Worm (Caenorhabditis elegans) whole organism, L2 larva: Measurements from ENCODE around the gene K10D2.8.

ENCODE experiments used
- F13H6.1 ChIP-seq: sonication (generic microtip); optimal IDR thresholded peaks from 2 replicates; lab custom pipeline; 2016; ENCODE audit warnings: missing genetic modification characterization, missing compliant biosample characterization
- R02D3.7 ChIP-seq: fragments of 150-350 bp; optimal IDR thresholded peaks from 2 replicates; lab custom pipeline; 2014; ENCODE audit warnings: missing biosample characterization, missing genetic modification characterization
- ZK546.5 ChIP-seq: sonication (generic microtip); optimal IDR thresholded peaks from 2 replicates; lab custom pipeline; 2017; ENCODE audit warnings: missing biosample characterization, missing genetic modification characterization
- aly-2 ChIP-seq: fragments of 150-350 bp; optimal IDR thresholded peaks from 2 replicates; lab custom pipeline; 2014; ENCODE audit warnings: missing biosample characterization, missing genetic modification characterization
- ama-1 ChIP-seq: fragments of 150-350 bp; optimal IDR thresholded peaks from 2 replicates; lab custom pipeline; 2018; ENCODE audit warnings: inconsistent platforms
- blmp-1 ChIP-seq: sonication (generic microtip); optimal IDR thresholded peaks from 2 replicates; lab custom pipeline; 2017; ENCODE audit warnings: missing genetic modification characterization, mild to moderate bottlenecking, missing compliant biosample characterization, antibody characterized with exemption, moderate library complexity; ENCODE audit not compliant: insufficient read depth
- ceh-82 ChIP-seq: fragments of 150-350 bp; optimal IDR thresholded peaks from 2 replicates; lab custom pipeline; 2014; ENCODE audit warnings: missing biosample characterization, missing genetic modification characterization
- crh-2 ChIP-seq: sonication (generic microtip); optimal IDR thresholded peaks from 2 replicates; lab custom pipeline; 2017; ENCODE audit warnings: missing biosample characterization, missing genetic modification characterization
- dmd-4 ChIP-seq: sonication (generic microtip); optimal IDR thresholded peaks from 2 replicates; lab custom pipeline; 2017; ENCODE audit warnings: missing biosample characterization, missing genetic modification characterization
- egl-27 ChIP-seq: sonication (generic microtip); optimal IDR thresholded peaks from 3 replicates; lab custom pipeline; 2017; ENCODE audit warnings: missing biosample characterization, missing genetic modification reagents, missing genetic modification characterization
- elt-1 ChIP-seq: fragments of 150-350 bp; optimal IDR thresholded peaks from 2 replicates; lab custom pipeline; 2014; ENCODE audit warnings: missing biosample characterization, missing genetic modification characterization
- elt-3 ChIP-seq: sonication (generic microtip); optimal IDR thresholded peaks from 2 replicates; lab custom pipeline; 2017; ENCODE audit warnings: missing biosample characterization, missing genetic modification characterization
- gmeb-1 ChIP-seq: fragments of 150-350 bp; optimal IDR thresholded peaks from 2 replicates; lab custom pipeline; 2014; ENCODE audit warnings: missing biosample characterization, missing genetic modification characterization
- lin-11 ChIP-seq: fragments of 150-350 bp; sonication (generic microtip); optimal IDR thresholded peaks from 2 replicates; lab custom pipeline; 2014; ENCODE audit warnings: missing biosample characterization, missing genetic modification characterization, inconsistent platforms, mixed read lengths
- lin-13 ChIP-seq: fragments of 150-350 bp; optimal IDR thresholded peaks from 2 replicates; lab custom pipeline; 2014; ENCODE audit warnings: missing biosample characterization, missing genetic modification reagents, missing genetic modification characterization
- lsy-2 ChIP-seq, 2 experiments: fragments of 150-350 bp in 1 of 2; sonication (generic microtip) in 1 of 2; optimal IDR thresholded peaks; 2 replicates each; lab custom pipeline; 2014 to 2017; ENCODE audit warnings: missing biosample characterization in 2 of 2, missing genetic modification characterization in 2 of 2
- mab-5 ChIP-seq: fragments of 150-350 bp; optimal IDR thresholded peaks from 2 replicates; lab custom pipeline; 2014; ENCODE audit warnings: missing biosample characterization, missing genetic modification characterization
- nhr-11 ChIP-seq: fragments of 150-350 bp; optimal IDR thresholded peaks from 2 replicates; lab custom pipeline; 2014; ENCODE audit warnings: missing biosample characterization, missing genetic modification characterization
- nhr-12 ChIP-seq: fragments of 150-350 bp; optimal IDR thresholded peaks from 2 replicates; lab custom pipeline; 2014; ENCODE audit warnings: missing biosample characterization, missing genetic modification characterization
- nhr-129 ChIP-seq: fragments of 150-350 bp; optimal IDR thresholded peaks from 2 replicates; lab custom pipeline; 2014; ENCODE audit warnings: missing biosample characterization, missing genetic modification characterization
- nhr-21 ChIP-seq: fragments of 150-350 bp; optimal IDR thresholded peaks from 2 replicates; lab custom pipeline; 2014; ENCODE audit warnings: missing biosample characterization, missing genetic modification characterization
- nhr-23 ChIP-seq: fragments of 150-350 bp; optimal IDR thresholded peaks from 2 replicates; lab custom pipeline; 2014; ENCODE audit warnings: missing biosample characterization, missing genetic modification reagents, missing genetic modification characterization
- nhr-237 ChIP-seq: fragments of 150-350 bp; optimal IDR thresholded peaks from 2 replicates; lab custom pipeline; 2014; ENCODE audit warnings: missing biosample characterization, missing genetic modification characterization
- nhr-25 ChIP-seq: fragments of 150-350 bp; sonication (generic microtip); optimal IDR thresholded peaks from 3 replicates; lab custom pipeline; 2014; ENCODE audit warnings: missing biosample characterization, missing genetic modification characterization
- nhr-6 ChIP-seq: fragments of 150-350 bp; optimal IDR thresholded peaks from 2 replicates; lab custom pipeline; 2014; ENCODE audit warnings: missing biosample characterization, missing genetic modification characterization
- nhr-77 ChIP-seq: fragments of 150-350 bp; optimal IDR thresholded peaks from 2 replicates; lab custom pipeline; 2014; ENCODE audit warnings: missing biosample characterization, missing genetic modification characterization
- peb-1 ChIP-seq: fragments of 150-350 bp; optimal IDR thresholded peaks from 2 replicates; lab custom pipeline; 2014; ENCODE audit warnings: missing biosample characterization, missing genetic modification characterization
- sem-4 ChIP-seq: fragments of 150-350 bp; optimal IDR thresholded peaks from 2 replicates; lab custom pipeline; 2014; ENCODE audit warnings: missing biosample characterization, missing genetic modification reagents, missing genetic modification characterization
- skn-1 ChIP-seq: sonication (generic microtip); optimal IDR thresholded peaks from 2 replicates; lab custom pipeline; 2017; ENCODE audit warnings: missing biosample characterization, missing genetic modification characterization
- sma-3 ChIP-seq: sonication (generic microtip); optimal IDR thresholded peaks from 2 replicates; lab custom pipeline; 2016; ENCODE audit warnings: missing genetic modification reagents, missing genetic modification characterization, missing compliant biosample characterization
- sma-9 ChIP-seq, 2 experiments: fragments of 150-350 bp in 1 of 2; sonication (generic microtip) in 1 of 2; optimal IDR thresholded peaks; 2 replicates each; lab custom pipeline; 2014 to 2016; ENCODE audit warnings: missing genetic modification characterization in 2 of 2, mild to moderate bottlenecking in 1 of 2, missing biosample characterization in 1 of 2, missing compliant biosample characterization in 1 of 2, missing genetic modification reagents in 1 of 2, moderate library complexity in 1 of 2
- snpc-4 ChIP-seq: fragments of 150-350 bp; optimal IDR thresholded peaks from 2 replicates; lab custom pipeline; 2014; ENCODE audit warnings: missing biosample characterization, missing genetic modification characterization
- unc-39 ChIP-seq: fragments of 150-350 bp; optimal IDR thresholded peaks from 2 replicates; lab custom pipeline; 2014; ENCODE audit warnings: missing biosample characterization, missing genetic modification characterization
- unc-55 ChIP-seq: fragments of 150-350 bp; sonication (generic microtip); optimal IDR thresholded peaks from 3 replicates; lab custom pipeline; 2014; ENCODE audit warnings: missing biosample characterization, missing genetic modification reagents, missing genetic modification characterization
- unc-62 ChIP-seq: fragments of 150-350 bp; optimal IDR thresholded peaks from 2 replicates; lab custom pipeline; 2014; ENCODE audit warnings: missing biosample characterization, missing genetic modification reagents, missing genetic modification characterization
- ztf-11 ChIP-seq: sonication (generic microtip); optimal IDR thresholded peaks from 2 replicates; lab custom pipeline; 2017; ENCODE audit warnings: missing biosample characterization, missing genetic modification characterization
- ztf-4 ChIP-seq: fragments of 150-350 bp; optimal IDR thresholded peaks from 2 replicates; lab custom pipeline; 2014; ENCODE audit warnings: missing biosample characterization, missing genetic modification characterization

K10D2.8 gene

DNA sequence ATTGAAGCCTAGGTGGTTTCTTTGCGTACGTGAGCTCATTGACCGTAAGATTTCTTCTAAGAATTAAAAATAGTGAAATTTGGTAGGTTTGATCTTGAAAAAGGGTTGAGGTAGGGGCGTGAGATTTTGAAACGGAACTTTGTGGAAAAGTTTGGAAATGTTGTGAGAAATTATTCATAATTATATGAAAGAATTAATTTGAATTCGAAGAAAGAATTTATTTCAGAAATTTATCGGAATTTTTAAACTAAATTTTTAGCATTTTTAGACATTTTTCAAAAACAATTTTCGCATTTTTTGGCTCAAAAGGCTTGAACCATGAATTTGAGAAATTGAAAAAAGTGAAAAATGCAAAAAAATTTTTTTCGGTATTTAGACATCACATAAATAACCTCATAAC, 25.6 kb downstream of the K10D2.8 start:
- TF ChIP-seq lin-13: no peak
- TF ChIP-seq nhr-12 (tag; lab: Kevin White, UChicago): no peak
- no peak for TF ChIP-seq gmeb-1 (tag; lab: Kevin White, UChicago)
- TF ChIP-seq ztf-4: no peak
- TF ChIP-seq aly-2: no peak
- TF ChIP-seq R02D3.7 (tag; lab: Kevin White, UChicago): no peak
- no peak for TF ChIP-seq elt-3 (tag; lab: Kevin White, UChicago)
- no peak for TF ChIP-seq peb-1
- TF ChIP-seq ama-1 (lab: Kevin White, UChicago): no peak
- TF ChIP-seq mab-5 (tag; lab: Kevin White, UChicago): no peak
- TF ChIP-seq unc-62 (GFP tag; lab: Kevin White, UChicago): no peak
- no peak for TF ChIP-seq sem-4 (tag; lab: Kevin White, UChicago)
- no peak for TF ChIP-seq sma-9 (GFP tag; optimal IDR thresholded peaks at IDR 0.05; lab: Kevin White, UChicago)
- no peak for TF ChIP-seq sma-9 (tag; optimal IDR thresholded peaks at IDR 0.05; lab: Kevin White, UChicago)
- no peak for TF ChIP-seq sma-3
- TF ChIP-seq ztf-11 (tag; lab: Kevin White, UChicago): no peak
- no peak for TF ChIP-seq nhr-237

DNA sequence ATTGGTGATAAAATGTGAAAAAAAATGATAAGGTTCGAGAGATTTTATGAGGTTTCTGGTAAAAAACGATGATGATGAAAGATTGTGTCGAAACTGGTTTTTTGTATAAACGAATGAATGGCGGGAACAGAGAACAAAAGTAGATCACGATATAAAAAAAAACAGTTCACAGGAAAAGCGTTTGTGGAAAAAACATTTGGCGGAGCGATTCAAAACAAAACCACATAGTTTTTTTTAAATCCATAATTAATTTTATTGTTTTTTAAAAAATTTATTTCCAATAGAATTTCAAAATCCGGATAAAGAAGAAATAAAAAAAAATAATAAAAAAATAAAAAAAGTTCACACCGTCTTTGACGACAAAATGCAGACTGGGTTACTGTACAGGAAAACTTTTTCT, 26.8 kb downstream of the K10D2.8 start, which contains the start of gene ZC155.4:
ZC155.4 (minus strand) TSS at position 101 of the 400 bp plus-strand sequence.
- TF ChIP-seq nhr-237 (no peak), lin-13 (no peak), nhr-23 (tag; lab: Kevin White, UChicago) (no peak), nhr-11 (tag; lab: Kevin White, UChicago) (no peak), ZK546.5 (no peak), nhr-6 (tag; lab: Kevin White, UChicago) (no peak), elt-1 (no peak), ztf-11 (tag; lab: Kevin White, UChicago) (no peak), nhr-25 (tag; lab: Kevin White, UChicago) (no peak), ama-1 (lab: Kevin White, UChicago) (no peak), unc-39 (no peak), ceh-82 (tag; lab: Kevin White, UChicago) (no peak), skn-1 (tag; lab: Kevin White, UChicago) (no peak), nhr-77 (tag; lab: Kevin White, UChicago) (no peak)

DNA sequence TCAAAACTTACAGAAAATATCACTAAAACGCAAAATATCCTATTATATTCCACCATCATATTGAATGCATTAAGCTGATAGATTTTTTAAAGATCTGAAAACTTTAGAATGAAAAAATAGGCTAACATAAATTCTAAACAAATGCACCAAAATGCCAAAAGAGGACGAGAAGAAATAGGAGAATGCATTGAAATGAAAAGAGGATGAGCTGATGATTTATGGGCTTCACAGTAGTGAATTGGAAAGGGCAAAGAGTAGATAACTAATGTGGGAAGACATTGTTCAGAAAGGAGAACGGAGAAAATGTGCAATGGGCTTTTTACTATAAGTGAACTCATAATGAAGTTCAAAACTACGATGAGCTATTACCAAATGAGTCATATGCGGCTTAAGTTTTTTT, 29.0 kb downstream of the K10D2.8 start, which contains the start of gene cutl-19:
cutl-19 (minus strand) TSS at position 101 of the 400 bp plus-strand sequence.
- TF ChIP-seq crh-2 (tag; lab: Kevin White, UChicago) (no peak), nhr-6 (tag; lab: Kevin White, UChicago) (no peak), snpc-4 (tag; lab: Kevin White, UChicago) (no peak), egl-27 (tag; lab: Kevin White, UChicago) (no peak), sma-9 (GFP tag; optimal IDR thresholded peaks at IDR 0.05; lab: Kevin White, UChicago) (no peak), sma-9 (tag; optimal IDR thresholded peaks at IDR 0.05; lab: Kevin White, UChicago) (no peak), nhr-237 (no peak), sma-3 (no peak), skn-1 (tag; lab: Kevin White, UChicago) (no peak), ZK546.5 (no peak), nhr-77 (tag; lab: Kevin White, UChicago) (no peak), ztf-11 (tag; lab: Kevin White, UChicago) (no peak), nhr-129 (tag; lab: Kevin White, UChicago) (no peak), nhr-12 (tag; lab: Kevin White, UChicago) (no peak), mab-5 (tag; lab: Kevin White, UChicago) (no peak)

DNA sequence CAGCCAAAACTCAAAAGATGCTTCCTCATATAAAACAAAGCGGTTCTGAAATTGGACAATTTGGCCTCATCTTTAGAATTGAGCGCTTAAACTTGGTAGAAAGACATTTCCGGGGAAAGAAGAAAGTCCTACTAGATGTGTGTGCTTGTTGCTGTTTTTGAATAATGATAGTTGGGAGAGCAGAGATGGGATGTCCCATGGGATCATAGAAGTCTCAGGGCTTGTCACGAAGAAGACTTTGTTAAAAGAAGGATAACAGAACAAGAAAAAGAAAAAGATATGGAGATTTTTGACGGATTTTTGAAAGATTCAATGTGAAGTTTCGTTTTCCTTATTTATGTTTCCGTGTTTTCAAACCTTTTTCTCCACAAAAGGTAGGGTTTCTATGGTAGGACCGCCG, 30.2 kb downstream of the K10D2.8 start, which contains the start of gene ZC155.2:
ZC155.2 (plus strand) TSS at position 301 of the 400 bp plus-strand sequence.
- TF ChIP-seq crh-2 (tag; lab: Kevin White, UChicago) (no peak), nhr-23 (tag; lab: Kevin White, UChicago) (no peak), mab-5 (tag; lab: Kevin White, UChicago) (peak; percentile 23), F13H6.1 (no peak), sma-9 (GFP tag; optimal IDR thresholded peaks at IDR 0.05; lab: Kevin White, UChicago) (no peak), sma-9 (tag; optimal IDR thresholded peaks at IDR 0.05; lab: Kevin White, UChicago) (no peak)
- TF ChIP-seq, all 48 proteins: peak for 1

DNA sequence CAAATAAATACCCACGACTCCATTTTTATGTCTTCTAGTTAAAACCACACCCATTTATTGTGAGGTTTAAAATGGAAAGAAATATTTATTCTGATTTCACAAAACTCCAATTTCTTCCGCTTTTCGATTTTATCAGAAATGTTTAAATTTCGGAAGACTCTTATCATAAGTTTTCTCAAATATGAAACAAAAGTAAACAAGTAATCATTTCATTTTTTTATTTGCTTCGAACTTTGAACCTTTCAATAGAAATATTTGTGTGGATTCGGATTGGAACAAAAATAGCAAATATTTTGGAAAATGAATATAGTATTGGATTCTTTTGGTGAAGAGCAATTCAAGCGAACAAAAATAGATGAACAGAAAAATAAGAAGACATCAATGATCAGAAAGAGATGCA, 33.3 kb downstream of the K10D2.8 start:
- TF ChIP-seq nhr-129 (tag; lab: Kevin White, UChicago) (no peak), R02D3.7 (tag; lab: Kevin White, UChicago) (no peak), sma-3 (no peak), crh-2 (tag; lab: Kevin White, UChicago) (no peak), egl-27 (tag; lab: Kevin White, UChicago) (no peak), blmp-1 (no peak), elt-1 (no peak), dmd-4 (tag; lab: Kevin White, UChicago) (no peak), ztf-11 (tag; lab: Kevin White, UChicago) (no peak), unc-55 (GFP tag; lab: Kevin White, UChicago) (no peak), nhr-6 (tag; lab: Kevin White, UChicago) (no peak), lsy-2 (tag; optimal IDR thresholded peaks at IDR 0.05; lab: Kevin White, UChicago) (no peak), unc-39 (no peak), nhr-21 (no peak), lin-11 (tag; lab: Kevin White, UChicago) (no peak)
